Fruit fly (Drosophila melanogaster): ENCODE results near the gene ebd1.

Gene ebd1

DNA sequence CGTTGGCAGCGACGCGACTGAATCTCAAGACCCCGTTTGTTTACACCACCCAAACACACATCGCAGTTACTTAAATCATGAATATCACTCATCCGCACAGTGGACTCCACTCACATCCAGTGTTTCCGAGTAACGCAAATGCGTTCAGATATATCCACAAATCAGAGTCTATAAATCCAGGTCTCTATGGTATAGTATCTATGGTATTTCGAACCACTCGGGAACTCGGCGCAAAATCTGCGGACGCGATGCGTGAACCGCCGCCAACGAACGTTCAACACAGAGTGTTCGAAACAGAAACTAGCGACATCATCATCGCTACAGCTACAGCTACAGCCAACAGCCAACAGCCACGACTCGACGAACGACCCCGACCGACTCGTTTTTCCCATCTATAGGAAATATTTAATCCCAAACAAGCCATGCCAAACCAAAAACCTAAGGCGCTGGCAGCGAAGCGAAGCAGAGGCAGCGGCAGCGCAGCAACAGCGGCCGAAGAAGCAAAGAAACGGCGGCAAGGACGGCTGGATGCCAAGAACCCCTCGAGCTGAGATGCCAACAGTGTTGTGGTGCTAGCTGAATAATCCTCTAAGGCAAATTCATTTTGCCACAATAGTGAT, 13.5 kb upstream of the ebd1 start, which contains the start of gene CG13894:
Gene CG13894 (minus strand): TSS at position 397 of the 620 bp plus-strand sequence.
- TF ChIP-seq noc (tag; optimal IDR thresholded peaks at IDR 0.05), result no peak

DNA sequence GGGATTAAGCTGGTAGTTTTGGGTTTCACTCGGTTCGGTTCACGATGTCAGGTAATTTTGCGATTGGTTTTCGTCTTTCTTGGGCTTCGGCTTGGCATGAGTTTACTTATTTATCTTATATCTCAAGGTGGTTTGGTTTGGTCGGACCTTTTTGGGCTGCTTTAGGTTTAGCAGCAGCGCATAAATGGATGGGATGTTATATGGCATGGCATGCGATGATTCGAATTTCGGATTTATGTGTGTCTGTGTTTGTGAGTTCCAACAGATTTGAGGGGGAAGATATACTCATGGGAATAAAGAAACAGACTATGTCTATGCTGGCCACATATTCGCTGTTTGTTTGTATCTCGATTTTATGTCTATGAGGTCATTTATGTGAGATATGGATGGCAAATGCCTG, 12.4 kb upstream of the ebd1 start:
- no peak for TF ChIP-seq noc (tag; optimal IDR thresholded peaks at IDR 0.05)

DNA sequence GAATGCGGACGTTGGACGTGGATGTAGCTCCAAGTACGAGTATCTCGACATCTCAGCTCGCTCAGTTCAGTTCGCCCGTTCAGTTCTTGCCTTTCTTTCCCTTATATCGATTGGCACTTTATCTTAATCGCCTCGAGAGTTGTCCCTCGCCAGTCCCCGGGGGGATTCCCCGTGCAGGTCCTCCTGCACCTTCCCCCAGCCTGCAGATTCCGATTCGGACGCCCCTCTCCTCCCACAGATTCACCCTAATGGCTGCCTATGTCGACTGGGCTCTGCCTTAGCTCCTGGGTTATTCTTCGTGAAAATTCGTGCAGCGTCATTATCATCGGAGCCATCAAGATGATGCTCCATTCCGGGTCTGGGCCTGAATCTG, 11.7 kb upstream of the ebd1 start:
- TF ChIP-seq noc (tag; optimal IDR thresholded peaks at IDR 0.05), result no peak

DNA sequence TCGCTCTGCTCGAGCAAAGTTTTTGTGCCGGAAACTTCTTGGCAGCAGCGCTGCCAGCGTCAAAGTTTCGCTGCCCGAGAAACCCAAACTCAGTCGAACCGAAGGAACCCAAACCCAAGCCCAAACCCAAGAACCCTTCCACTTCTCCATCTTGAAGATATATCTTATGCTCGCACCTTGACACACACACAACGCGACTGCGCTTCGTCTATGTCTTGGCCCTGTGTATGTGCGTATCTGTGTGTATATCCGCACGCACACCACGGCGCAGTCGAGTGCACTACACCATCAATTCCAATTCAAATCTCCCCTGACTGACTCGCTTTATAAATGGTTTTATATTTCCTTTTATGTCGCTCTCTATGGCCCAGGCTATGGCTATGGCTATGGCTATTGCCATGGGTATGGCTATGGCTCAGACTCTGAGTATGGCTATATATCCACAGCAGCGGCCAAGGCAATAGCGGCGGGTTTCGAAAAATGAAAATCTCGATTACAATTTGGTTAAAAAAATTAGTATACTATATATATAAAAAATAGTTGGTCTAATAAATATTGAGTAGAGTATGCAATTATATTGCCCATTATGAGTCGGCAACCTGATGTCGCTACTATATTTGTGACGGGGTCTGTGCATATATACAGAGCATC, 11.2 kb upstream of the ebd1 start:
- TF ChIP-seq noc (tag; optimal IDR thresholded peaks at IDR 0.05), result peak; percentile 85

DNA sequence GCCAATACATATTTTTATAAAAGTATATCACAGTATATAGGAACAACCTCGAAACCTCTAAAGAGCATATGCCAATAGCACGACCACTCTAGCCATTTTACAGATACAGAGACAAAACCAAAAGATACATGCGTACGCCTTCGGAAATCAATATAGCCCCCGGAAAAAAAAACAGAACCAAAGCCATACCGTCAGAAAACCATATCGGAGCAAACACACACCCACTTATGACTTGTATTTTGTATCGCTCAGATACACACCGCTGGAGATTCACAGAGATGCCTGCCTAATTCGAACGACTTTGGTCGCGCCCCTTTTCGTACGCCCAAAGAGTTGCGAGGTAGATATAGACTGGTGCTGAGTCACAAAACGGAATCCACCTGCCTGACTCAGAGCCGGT, 10.2 kb upstream of the ebd1 start:
- no peak for TF ChIP-seq noc (tag; optimal IDR thresholded peaks at IDR 0.05)

DNA sequence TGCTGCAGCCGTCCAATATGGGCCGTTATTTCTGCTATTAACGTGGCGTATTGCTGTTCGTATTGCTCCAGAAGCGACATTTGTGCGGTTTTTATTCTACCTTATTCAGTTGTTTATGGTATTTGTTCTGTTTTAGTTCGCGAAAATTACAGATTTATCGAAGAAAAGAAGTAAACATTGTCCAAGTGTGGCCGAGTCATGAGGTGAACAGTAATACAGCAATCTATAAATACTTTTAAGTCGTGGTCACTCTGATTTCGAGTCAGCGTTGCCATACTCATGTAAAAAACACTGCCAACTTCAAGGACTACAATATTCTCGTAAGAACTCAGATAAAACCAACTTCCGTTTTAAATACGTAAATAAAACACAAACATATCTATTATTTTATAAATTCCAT, 7.3 kb upstream of the ebd1 start, which contains the start of gene Vti1a:
Gene Vti1a (minus strand): TSS at position 221 of the 400 bp plus-strand sequence.
- TF ChIP-seq noc (tag; optimal IDR thresholded peaks at IDR 0.05), result no peak

DNA sequence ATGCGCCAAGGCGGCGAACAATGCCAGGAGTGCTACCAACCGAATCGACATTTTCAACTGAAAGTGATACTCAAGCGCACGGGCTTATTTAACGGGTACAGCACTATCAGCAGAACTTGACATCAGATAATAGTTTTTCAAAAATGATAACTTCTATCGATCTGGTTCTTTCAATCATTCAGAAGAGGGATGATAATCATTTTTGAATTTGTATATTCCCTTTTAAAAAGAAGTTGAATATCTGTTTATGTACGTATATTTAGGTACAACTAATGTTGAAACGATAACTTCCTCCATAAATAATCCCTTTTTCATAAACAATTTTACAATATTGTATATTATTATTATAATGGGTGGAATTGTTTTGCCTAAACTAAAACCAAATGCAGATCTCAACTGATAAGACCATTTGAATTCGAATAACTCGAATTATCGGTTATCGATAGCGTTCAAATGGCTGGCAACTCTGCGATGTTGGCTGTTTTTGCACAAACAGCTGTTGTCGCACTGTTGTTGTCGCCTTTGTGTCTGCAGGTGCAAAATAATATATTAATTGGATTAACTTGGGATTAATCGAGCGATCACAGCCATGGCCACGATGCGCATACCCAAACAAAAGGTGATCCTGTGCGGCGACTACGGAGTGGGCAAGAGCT, 4.8 kb upstream of the ebd1 start, which contains the start of the genes CG32483 and RabX6:
Gene CG32483 (minus strand): TSS at position 51 of the 656 bp plus-strand sequence.
Gene RabX6 (plus strand): TSS at position 487 of the 656 bp plus-strand sequence.
- no peak for TF ChIP-seq noc (tag; optimal IDR thresholded peaks at IDR 0.05)

DNA sequence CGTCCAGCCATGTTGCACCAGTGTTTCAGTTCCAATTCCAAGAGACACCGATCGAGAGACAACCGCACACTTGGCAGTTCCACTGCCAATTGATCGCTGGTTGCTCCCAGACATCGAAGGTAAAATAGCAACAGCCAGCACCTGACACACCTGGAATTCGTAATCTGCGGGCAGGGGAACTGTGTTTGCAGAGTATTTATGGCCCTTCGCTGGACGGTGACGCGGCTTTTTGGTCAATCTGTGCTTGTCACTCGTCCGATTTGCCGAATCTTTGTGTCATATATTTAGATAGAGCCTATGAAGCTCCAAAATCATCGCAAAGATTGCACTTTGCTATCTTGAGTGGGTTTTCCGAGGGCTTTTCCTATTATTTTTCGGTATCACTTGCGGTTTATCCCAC, 2.5 kb upstream of the ebd1 start, which contains the start of gene hiro:
Gene hiro (minus strand): TSS at position 101 of the 400 bp plus-strand sequence.
- peak; percentile 21 for TF ChIP-seq noc (tag; optimal IDR thresholded peaks at IDR 0.05)

DNA sequence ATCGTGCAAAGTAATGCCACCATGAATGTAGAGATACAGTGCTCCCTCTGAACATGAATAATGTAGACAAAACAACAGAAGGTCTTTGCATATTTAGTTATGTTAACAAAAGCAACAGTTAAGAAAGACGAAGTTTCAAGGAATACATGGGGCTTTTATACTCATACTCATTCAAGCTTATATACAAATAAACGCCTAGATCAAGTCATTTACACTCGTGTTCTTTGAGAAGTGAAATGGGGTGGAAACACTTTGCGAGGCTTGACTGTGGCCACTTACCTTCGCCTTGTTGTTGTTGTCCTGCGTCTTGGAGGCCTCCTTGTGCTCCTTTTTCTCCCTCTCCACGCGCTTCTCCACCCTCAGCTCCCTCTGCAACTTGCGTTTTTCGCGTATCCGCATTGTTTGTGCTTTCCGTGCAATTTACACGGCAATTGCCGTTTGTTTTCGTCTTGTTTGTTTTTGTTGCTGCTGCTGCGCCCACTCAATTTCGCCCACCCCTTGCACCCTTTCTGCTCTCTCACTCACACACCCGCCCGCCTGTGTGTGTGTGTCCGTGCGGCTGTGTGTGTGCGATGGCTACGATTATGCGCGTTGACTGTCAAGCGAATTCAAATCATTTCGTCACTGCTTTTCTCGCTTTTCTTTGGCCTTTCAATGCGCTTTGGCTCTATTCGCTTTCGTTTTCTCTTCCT, 454 bp downstream of the ebd1 start:
- TF ChIP-seq noc (tag; optimal IDR thresholded peaks at IDR 0.05), result no peak

DNA sequence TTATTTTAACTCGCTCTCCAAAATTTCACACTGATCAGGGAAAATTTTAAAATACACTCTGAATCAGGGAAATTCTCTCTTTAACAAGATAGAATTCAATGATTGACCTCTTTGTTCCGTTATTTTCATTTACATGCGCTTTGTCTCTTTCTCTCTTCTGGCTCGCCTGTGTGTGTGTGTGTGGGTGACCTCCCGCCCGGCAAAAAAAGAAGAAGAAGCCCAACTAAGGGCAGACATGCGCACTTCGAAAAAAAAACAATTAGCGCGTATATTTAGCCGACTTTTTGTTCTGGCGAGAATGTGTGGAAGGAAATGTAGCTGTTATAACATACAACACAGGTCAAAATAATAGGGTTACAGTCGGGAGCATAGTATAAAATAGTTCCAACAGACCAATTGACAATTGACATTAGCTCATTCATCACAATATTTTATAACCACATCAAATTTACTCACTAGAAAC, 2.9 kb downstream of the ebd1 start, which contains the start of gene CG3386:
Gene CG3386 (minus strand): TSS at position 51 of the 463 bp plus-strand sequence.
- TF ChIP-seq noc (tag; optimal IDR thresholded peaks at IDR 0.05), result no peak

DNA sequence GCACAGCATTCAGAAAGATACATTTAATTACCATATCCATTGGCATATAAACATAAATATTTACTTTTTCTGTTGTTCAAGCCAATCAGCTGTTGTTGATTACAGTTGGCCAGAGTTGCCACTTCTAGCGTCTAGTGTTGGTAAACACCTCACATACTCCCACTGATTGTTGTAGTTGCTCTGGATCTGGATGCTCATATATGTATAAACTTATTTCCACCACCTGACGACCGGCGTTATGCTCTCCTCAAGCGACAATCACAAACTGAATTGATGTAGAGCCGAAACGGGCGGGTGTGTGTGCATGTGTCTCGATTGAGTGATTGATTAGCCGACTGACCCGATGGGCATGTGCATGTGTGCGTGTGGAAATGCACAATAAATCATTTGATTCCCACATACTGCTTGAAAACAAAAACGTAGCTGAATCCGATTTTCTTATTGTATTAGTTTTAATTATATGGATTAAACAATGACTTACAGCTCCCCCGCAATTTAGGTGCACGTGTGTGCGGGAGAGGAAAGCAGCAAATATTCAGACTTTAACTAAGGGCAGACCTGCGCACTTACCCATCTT, 3.5 kb downstream of the ebd1 start:
- no peak for TF ChIP-seq noc (tag; optimal IDR thresholded peaks at IDR 0.05)

DNA sequence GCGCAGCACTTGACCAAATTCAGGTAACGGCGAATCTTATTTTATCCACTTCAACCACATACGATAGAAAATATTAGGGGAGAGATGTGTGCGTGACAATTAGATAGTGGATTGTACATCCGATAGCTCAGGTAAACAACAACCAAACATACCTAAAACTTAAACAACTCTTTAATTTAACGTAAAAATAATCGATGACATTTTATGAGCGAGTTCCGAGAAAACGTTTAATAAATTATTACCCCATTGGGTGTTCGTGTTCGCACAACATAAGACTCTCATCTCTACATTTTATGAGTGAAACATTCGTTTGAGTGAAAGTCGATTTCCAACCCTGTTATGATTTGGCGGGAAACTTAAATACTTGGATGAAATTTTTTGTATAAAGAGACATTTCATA, 5.1 kb downstream of the ebd1 start, which contains the start of gene CG17129:
Gene CG17129 (minus strand): TSS at position 69 of the 400 bp plus-strand sequence.
- peak; percentile 72 for TF ChIP-seq noc (tag; optimal IDR thresholded peaks at IDR 0.05)

DNA sequence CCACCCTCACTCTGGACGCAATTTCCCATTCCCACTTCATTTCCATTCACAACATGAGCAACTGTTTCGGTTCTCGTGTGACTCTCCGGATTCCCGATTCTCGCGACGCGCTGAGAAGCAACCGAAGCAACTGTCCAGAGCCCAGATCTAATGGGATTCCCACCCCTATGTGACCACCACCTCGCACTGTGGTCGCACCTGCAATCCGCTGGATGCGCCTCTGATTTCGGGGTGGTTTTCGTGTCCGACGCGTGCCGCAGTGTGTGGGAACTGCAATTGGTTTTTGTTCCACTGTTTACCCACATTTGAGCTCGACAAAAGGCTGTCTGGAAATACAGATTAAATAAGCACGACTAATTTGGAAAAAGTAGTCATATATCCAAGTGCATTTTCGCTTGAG, 9.5 kb downstream of the ebd1 start:
- no peak for TF ChIP-seq noc (tag; optimal IDR thresholded peaks at IDR 0.05)

DNA sequence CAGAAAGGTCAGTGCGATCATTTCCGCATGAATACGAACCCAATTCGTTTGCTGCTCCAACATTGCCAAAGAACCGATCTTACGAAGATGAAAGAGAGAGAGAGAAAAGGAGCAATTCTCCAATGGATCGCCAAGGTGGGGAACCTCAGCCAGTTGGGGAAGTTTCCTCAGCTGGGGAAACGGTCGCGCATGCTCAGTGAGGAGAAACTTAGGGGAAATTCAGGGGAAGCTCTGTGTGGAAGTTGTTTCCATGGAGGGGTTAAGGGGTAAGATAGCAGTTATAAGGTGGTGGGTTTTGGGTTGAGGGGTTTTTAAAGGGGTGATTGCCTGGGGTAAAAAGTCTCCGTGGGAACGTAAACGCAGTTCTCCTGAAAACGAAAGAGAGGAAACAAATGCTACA, 12.0 kb downstream of the ebd1 start:
- no peak for TF ChIP-seq noc (tag; optimal IDR thresholded peaks at IDR 0.05)

DNA sequence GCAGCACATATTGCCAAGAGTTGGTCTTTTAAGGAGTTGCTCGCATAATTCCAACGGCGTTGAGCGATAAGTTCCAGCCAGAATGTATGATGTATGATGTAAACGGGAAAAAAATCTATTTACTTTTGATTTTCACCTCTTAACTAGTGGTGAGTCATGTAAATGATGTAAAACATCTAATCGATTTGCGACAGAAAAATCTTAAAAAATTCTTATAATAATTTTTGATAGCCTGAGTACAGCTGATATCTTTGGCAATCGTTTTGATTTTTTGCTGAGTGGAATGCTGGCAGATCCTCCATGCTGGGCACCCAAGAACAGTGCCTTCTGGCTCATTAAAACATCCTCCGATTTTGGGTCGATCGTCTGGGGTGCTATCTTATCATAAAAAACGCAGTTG, 18.8 kb downstream of the ebd1 start:
- no peak for TF ChIP-seq noc (tag; optimal IDR thresholded peaks at IDR 0.05)

DNA sequence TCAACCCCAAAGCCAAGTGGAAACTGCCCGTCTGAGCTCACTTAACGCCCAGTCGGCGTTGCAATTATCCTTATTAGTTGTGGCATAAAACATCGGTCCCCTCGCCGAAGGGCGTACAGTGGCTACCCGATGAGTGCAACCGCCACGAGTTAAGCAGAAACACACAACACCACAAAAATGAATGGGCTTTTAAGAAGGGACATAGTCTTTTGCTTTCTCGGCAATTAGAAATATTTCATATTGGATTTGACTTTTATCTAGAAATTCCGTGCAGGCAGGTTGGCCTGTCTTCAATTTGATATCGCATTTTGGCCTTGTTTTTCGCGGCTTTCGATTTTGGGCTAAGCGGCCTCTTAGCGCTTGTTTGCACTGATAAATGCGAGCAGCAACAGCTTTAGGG, 21.5 kb downstream of the ebd1 start:
- TF ChIP-seq noc (tag; optimal IDR thresholded peaks at IDR 0.05), result no peak
